Fruit fly (Drosophila melanogaster): ENCODE results near the gene ens.
A peak's percentile ranks its signal among the peaks of the same experiment; 100 is the strongest.

ens gene

DNA sequence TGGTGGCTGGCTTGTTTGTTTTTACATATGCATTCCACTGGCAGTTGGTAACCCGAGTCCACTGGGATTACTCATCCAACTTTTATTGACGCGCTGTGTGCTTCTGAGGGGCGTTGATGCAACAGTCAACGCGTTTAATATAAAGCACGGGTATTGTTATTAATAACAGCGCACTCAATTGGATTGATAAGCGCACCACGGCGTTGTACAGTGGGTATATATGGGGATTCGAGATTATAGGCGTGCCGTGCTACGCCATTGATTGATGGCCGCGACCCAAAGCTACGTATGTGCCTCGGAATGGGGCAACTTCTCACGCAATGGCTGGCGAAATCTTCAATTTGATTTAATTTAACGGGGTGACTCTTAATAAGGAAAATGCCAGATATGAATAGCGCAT lies 27.2 kb downstream of the ens start:
- TF ChIP-seq CG8159 (tag; optimal IDR thresholded peaks at IDR 0.05) (no peak), EcR (GFP tag; optimal IDR thresholded peaks at IDR 0.05) (peak; percentile 52)

DNA sequence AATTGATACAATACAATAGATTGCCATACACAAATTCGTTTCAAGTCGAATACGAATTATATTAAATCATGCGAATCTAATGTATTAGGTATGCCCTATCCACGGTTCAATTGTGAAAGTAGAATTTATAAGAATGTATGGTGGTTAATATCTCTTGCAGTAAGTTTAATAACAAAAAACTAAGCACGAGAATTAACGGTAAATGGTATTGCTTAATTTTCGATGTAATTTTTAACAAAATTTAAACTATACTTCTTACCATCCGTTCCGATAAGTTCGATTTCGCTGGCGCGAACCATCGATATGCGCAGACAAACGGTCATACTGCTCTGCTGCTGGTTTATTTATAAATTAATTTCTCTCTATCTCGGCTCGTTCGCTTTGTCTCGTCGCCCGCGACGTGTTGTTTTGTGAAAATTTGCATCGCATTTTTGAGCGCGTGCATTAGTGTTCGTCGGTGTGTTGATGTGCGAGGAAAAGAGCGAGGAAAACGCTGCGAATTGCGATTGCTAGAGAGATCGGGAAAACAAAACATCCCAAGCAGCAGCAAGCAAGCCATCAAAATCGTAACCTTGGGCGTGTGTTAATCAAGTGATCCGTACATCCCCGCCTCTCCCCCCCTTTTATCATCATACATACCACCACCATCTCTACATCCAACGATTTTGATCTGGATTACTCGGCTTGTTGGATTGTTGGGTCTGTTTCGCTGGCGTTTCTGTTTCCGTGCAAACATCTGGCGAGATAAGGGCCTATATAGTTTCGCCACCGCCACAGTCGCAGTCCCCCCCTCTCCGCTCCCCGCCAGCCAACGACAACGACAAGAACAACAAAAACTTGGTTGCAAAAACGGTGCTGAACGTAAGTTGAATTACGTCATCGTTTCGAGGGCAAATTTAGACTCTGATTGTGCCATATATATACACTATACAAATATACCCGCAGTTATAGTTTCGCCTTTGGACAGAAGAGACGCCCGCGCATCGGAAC lies 30.8 kb downstream of the ens start, which contains the start of gene Fit1:
Gene Fit1 (plus strand): TSS at position 307 of the 990 bp plus-strand sequence.
- TF ChIP-seq EcR (GFP tag; optimal IDR thresholded peaks at IDR 0.05) (peak; percentile 42), CG13204 (GFP tag; optimal IDR thresholded peaks at IDR 0.05) (no peak), CG12605 (GFP tag; IDR thresholded peaks at IDR 0.05) (0 out of 2 replicates have a peak, but pooled peaks have one; percentile 34)

DNA sequence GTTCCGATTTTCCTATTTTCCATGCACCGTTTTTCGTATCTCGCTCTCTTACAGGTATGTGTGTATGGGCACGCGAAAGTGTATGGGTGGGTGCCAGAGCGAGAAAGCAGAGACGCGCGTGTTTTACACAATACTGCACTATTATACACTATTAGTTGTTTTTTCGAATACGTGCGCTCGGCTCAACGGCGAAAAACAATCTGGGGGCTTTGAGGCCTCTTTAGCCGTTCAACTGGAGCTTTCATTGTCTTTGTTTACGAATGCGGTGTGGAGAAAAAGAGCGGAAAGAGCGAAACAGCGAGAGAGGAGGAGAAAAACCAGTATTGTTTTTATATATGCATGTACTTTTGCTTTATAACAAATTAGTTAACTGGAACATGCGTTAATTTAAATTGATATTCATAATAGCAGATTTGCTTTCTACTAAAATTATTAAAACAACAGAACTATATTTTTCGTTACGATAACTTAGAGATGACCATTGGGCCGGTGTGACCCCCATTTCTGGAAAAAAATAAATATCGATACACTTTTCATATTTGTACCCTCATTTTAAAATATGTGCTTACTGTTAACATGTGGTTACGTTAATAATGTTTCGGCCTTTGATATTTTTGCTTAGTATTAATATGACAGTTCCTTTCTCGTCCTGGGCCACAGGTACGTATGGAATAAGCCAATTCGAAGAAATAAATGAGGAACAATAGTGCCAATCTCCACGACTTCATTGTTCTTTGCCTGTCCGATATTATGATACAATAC lies 31.7 kb downstream of the ens start, which contains the start of gene CG14995:
Gene CG14995 (minus strand): TSS at position 761 of the 762 bp plus-strand sequence.
- TF ChIP-seq CG12605 (GFP tag; IDR thresholded peaks at IDR 0.05) (peak; percentile 54; the same call in 1 of the 2 replicates), Pif1A (GFP tag; optimal IDR thresholded peaks at IDR 0.05) (peak; percentile 33), rn (GFP tag; IDR thresholded peaks at IDR 0.05) (no peak), CG8159 (tag; optimal IDR thresholded peaks at IDR 0.05) (no peak), EcR (GFP tag; optimal IDR thresholded peaks at IDR 0.05) (peak; percentile 36), Ets98B (GFP tag; IDR thresholded peaks at IDR 0.05) (peak; percentile 67), fd96Ca (GFP tag; IDR thresholded peaks at IDR 0.05) (peak; percentile 34; the same call in 1 of the 3 replicates), CG34367 (tag; optimal IDR thresholded peaks at IDR 0.05) (no peak), D1 (tag; optimal IDR thresholded peaks at IDR 0.05) (no peak), CG14655 (GFP tag; optimal IDR thresholded peaks at IDR 0.05) (no peak), CG13204 (GFP tag; optimal IDR thresholded peaks at IDR 0.05) (no peak), gl (tag; optimal IDR thresholded peaks at IDR 0.05) (no peak), Pif1B (GFP tag; optimal IDR thresholded peaks at IDR 0.05) (peak; percentile 39), CG17806 (tag; optimal IDR thresholded peaks at IDR 0.05) (no peak), CG4496 (GFP tag; IDR thresholded peaks at IDR 0.05) (peak; percentile 66; the same call in 2 of the 3 replicates), CG8301 (tag; optimal IDR thresholded peaks at IDR 0.05) (no peak), CG9948 (tag; optimal IDR thresholded peaks at IDR 0.05) (no peak), CG15710 (tag; optimal IDR thresholded peaks at IDR 0.05) (no peak), CG32121 (GFP tag; IDR thresholded peaks at IDR 0.05) (peak; percentile 37; the same call in 1 of the 2 replicates), CG10348 (GFP tag; IDR thresholded peaks at IDR 0.05) (no peak), Snoo (tag; optimal IDR thresholded peaks at IDR 0.05) (no peak)

DNA sequence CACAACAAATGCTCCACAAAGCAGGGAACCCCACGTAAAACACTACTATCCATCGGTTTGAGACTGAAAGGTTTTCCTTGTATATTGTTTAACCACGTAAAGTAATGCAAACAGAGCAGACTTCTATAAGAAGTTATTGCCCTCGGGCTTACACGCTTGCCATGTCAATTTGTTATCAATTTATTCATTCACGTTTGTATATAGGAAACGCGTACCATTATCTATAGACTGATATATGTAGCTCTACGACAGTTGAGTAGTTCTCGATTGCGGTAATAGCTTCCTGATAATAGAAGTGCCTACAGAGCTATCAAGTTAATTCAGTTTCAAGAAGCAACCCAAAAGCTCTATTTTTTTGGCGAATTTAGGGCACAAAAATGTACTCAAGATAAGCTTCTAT lies 35.2 kb downstream of the ens start:
- TF ChIP-seq CG34367 (tag; optimal IDR thresholded peaks at IDR 0.05) (no peak), CG10348 (GFP tag; IDR thresholded peaks at IDR 0.05) (no peak), EcR (GFP tag; optimal IDR thresholded peaks at IDR 0.05) (peak; percentile 70)

DNA sequence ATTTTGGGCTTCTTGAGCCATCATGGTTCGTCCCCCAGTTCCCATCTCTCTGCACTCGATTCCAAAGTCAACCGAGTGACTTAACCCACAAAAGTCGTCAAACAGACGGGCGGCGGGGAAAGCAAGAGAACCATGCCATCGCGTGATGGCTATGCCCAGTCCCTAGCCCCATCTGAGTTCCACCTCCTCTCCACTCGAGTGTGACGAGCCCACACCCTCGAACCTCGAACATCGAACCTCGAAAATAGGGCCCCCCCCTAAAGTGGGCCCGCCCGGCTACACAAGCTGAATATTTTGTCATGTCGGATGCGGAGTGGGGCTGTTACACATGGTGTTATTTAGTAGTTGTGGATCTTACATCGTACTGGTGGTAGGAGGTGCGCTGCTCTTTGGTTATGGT lies 37.8 kb downstream of the ens start:
- no peak for TF ChIP-seq CG14655 (GFP tag; optimal IDR thresholded peaks at IDR 0.05)
- no peak for TF ChIP-seq gl (tag; optimal IDR thresholded peaks at IDR 0.05)
- TF ChIP-seq CG15710 (tag; optimal IDR thresholded peaks at IDR 0.05) = no peak
- no peak for TF ChIP-seq fd96Ca (GFP tag; IDR thresholded peaks at IDR 0.05)
- TF ChIP-seq CG8159 (tag; optimal IDR thresholded peaks at IDR 0.05) = no peak
- peak; percentile 46 for TF ChIP-seq EcR (GFP tag; optimal IDR thresholded peaks at IDR 0.05)

DNA sequence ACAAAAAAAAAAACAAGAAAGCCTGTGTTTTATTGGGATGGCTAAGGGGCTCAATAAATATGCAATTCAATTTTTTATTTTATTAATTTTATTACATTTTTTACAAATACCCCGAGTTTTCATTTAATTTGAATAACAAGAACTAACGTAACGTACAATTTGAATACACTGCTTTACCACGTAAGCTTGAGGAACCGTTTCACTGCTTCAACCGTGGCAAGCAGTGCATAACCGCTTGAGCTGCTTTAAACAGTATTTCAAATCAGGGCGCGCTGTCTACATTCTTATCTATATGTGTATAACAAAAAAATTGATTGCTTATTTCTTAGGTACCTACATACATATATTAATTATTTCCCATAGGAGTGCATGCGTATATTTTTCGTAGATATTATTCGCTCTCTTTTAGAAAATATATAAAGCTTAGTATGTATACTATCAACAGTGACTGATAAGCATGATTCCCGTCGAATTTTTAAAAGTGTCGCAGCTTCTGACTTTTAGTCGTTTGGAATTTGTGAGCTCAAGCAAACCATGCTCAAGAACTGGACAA lies 41.6 kb downstream of the ens start, which contains the start of gene CG14990:
Gene CG14990 (plus strand): TSS at position 503 of the 553 bp plus-strand sequence.
- TF ChIP-seq CG4496 (GFP tag; IDR thresholded peaks at IDR 0.05) (no peak), CG12605 (GFP tag; IDR thresholded peaks at IDR 0.05) (no peak), CG15710 (tag; optimal IDR thresholded peaks at IDR 0.05) (no peak), D1 (tag; optimal IDR thresholded peaks at IDR 0.05) (peak; percentile 97)
